Fruit fly (Drosophila melanogaster) whole organism, prepupa: ENCODE data around the gene CG6709.
A peak's percentile ranks its signal among the peaks of the same experiment; 100 is the strongest.

Experiments
- CG3919 ChIP-seq: fragments of 200-800 bp; sonication (Bioruptor generic); optimal IDR thresholded peaks from 3 replicates; lab custom pipeline; 2016; ENCODE audit warnings: missing biosample characterization, missing genetic modification characterization
- CG4318 ChIP-seq: fragments of 200-800 bp; sonication (Bioruptor generic); optimal IDR thresholded peaks from 3 replicates; lab custom pipeline; 2017; ENCODE audit warnings: missing biosample characterization, mild to moderate bottlenecking, missing genetic modification characterization
- OdsH ChIP-seq: fragments of 200-800 bp; sonication (Bioruptor generic); optimal IDR thresholded peaks from 3 replicates; lab custom pipeline; 2016; ENCODE audit warnings: missing biosample characterization, missing genetic modification characterization

DNA sequence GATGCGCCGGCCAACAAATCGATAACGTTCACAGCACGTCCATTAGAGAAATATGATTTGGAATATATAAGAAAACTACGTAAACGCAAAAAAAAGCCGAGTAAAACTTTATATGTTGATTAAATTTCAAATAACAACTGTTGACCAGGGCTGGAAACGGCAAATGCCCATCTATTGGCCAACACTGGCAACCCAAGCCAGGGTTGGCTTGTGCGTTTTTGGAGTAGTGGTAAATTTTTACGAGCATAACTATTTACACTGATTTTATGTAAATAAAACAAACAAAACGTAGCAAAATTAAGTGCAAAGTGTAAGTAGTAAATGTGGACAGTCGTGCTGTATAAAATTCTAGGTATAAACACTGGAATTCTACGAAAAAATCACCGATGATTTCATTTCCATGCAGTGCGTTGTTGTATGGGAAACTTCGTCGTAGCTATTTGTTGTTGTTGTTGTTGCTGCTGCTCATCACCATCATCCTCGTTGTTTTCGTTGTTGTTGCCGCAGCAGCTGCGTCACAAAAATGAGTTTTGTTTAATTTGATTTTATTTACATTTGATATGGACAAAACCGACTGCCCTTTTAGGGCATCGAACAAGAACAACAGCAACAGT is 4.6 kb upstream of the CG6709 start, which contains the start of gene nudE:
- TF ChIP-seq CG3919 (GFP tag; lab: Kevin White, UChicago) (no peak), CG4318 (GFP tag; lab: Kevin White, UChicago) (no peak), OdsH (GFP tag; lab: Kevin White, UChicago) (peak; percentile 19)
